Worm (Caenorhabditis elegans) whole organism, L1 larva: ENCODE results near the gene acds-10.
A peak's percentile ranks its signal among the peaks of the same experiment; 100 is the strongest.

ENCODE experiments used
- F16B12.6 ChIP-seq: fragments of 150-350 bp; optimal IDR thresholded peaks from 2 replicates; lab custom pipeline; 2014; ENCODE audit warnings: missing biosample characterization, missing genetic modification characterization
- Y116A8C.19 ChIP-seq: sonication (generic microtip); optimal IDR thresholded peaks from 2 replicates; lab custom pipeline; 2016; ENCODE audit warnings: missing compliant biosample characterization, missing genetic modification characterization, borderline replicate concordance
- aha-1 ChIP-seq: fragments of 150-350 bp; optimal IDR thresholded peaks from 2 replicates; lab custom pipeline; 2014; ENCODE audit warnings: missing biosample characterization, missing genetic modification characterization
- alr-1 ChIP-seq: fragments of 200-800 bp; sonication (Bioruptor generic); optimal IDR thresholded peaks from 2 replicates; lab custom pipeline; 2018; ENCODE audit warnings: borderline replicate concordance, mild to moderate bottlenecking, missing genetic modification characterization, missing compliant biosample characterization
- blmp-1 ChIP-seq: fragments of 150-350 bp; optimal IDR thresholded peaks from 2 replicates; lab custom pipeline; 2014; ENCODE audit warnings: missing biosample characterization, missing genetic modification characterization
- ceh-63 ChIP-seq: fragments of 200-800 bp; sonication (Bioruptor generic); optimal IDR thresholded peaks from 2 replicates; lab custom pipeline; 2018; ENCODE audit warnings: mild to moderate bottlenecking, missing genetic modification characterization, missing compliant biosample characterization
- ceh-82 ChIP-seq, 3 experiments: fragments of 150-350 bp in 1 of 3; sonication (generic microtip) in 2 of 3; optimal IDR thresholded peaks; 2 replicates each; lab custom pipeline; 2014 to 2017; ENCODE audit warnings: missing biosample characterization in 3 of 3, missing genetic modification characterization in 3 of 3
- ceh-88 ChIP-seq: fragments of 200-800 bp; sonication (Bioruptor generic); IDR thresholded peaks from 2 replicates; pipeline ENCODE4 v1.3.6; 2022; ENCODE audit warnings: missing genetic modification characterization, missing compliant biosample characterization
- ceh-90 ChIP-seq: sonication (generic microtip); optimal IDR thresholded peaks from 2 replicates; lab custom pipeline; 2016; ENCODE audit warnings: missing genetic modification characterization, missing compliant biosample characterization
- dsc-1 ChIP-seq: sonication (generic microtip); optimal IDR thresholded peaks from 2 replicates; lab custom pipeline; 2016; ENCODE audit warnings: mild to moderate bottlenecking, missing genetic modification characterization, missing compliant biosample characterization
- efl-3 ChIP-seq: fragments of 200-800 bp; sonication (Bioruptor generic); optimal IDR thresholded peaks from 2 replicates; lab custom pipeline; 2018; ENCODE audit warnings: mild to moderate bottlenecking, missing genetic modification characterization, missing compliant biosample characterization
- egl-13 ChIP-seq: sonication (generic microtip); optimal IDR thresholded peaks from 2 replicates; lab custom pipeline; 2016; ENCODE audit warnings: missing genotype, missing genetic modification reagents, missing genetic modification characterization, missing compliant biosample characterization
- egl-27 ChIP-seq, 2 experiments: fragments of 150-350 bp in 1 of 2; sonication (generic microtip); optimal IDR thresholded peaks; 3 replicates each; lab custom pipeline; 2017 to 2018; ENCODE audit warnings: missing biosample characterization in 2 of 2, missing genetic modification characterization in 2 of 2, missing genetic modification reagents in 2 of 2
- elt-2 ChIP-seq: sonication (generic microtip); optimal IDR thresholded peaks from 2 replicates; lab custom pipeline; 2016; ENCODE audit warnings: missing genetic modification characterization, mild to moderate bottlenecking, inconsistent platforms, missing compliant biosample characterization, missing genetic modification reagents
- elt-3 ChIP-seq, 6 experiments: fragments of 150-350 bp in 1 of 6; sonication (generic microtip); optimal IDR thresholded peaks; 2 replicates each; lab custom pipeline; 2017 to 2018; ENCODE audit warnings: missing biosample characterization in 6 of 6, missing genetic modification characterization in 6 of 6, inconsistent platforms in 1 of 6
- ets-5 ChIP-seq: fragments of 200-800 bp; sonication (Bioruptor generic); IDR thresholded peaks from 2 replicates; pipeline ENCODE4 v1.3.6; 2022; ENCODE audit warnings: missing genetic modification characterization, missing compliant biosample characterization
- fkh-10 ChIP-seq: sonication (generic microtip); optimal IDR thresholded peaks from 2 replicates; lab custom pipeline; 2017; ENCODE audit warnings: missing biosample characterization, missing genetic modification reagents, missing genetic modification characterization
- fkh-4 ChIP-seq: sonication (generic microtip); optimal IDR thresholded peaks from 2 replicates; lab custom pipeline; 2016; ENCODE audit warnings: missing compliant biosample characterization, missing genetic modification characterization, borderline replicate concordance
- fkh-8 ChIP-seq: sonication (generic microtip); optimal IDR thresholded peaks from 2 replicates; lab custom pipeline; 2016; ENCODE audit warnings: mild to moderate bottlenecking, missing genetic modification characterization, missing compliant biosample characterization
- grh-1 ChIP-seq: fragments of 200-800 bp; sonication (Bioruptor generic); IDR thresholded peaks from 2 replicates; pipeline ENCODE4 v1.3.6; 2022; ENCODE audit warnings: missing genetic modification reagents, missing genetic modification characterization, missing compliant biosample characterization
- irx-1 ChIP-seq: sonication (generic microtip); optimal IDR thresholded peaks from 2 replicates; lab custom pipeline; 2016; ENCODE audit warnings: missing genetic modification characterization, missing compliant biosample characterization
- isw-1 ChIP-seq: fragments of 200-800 bp; sonication (Bioruptor generic); IDR thresholded peaks from 2 replicates; pipeline ENCODE4 v1.3.6; 2022; ENCODE audit warnings: missing genetic modification characterization, missing compliant biosample characterization
- lin-13 ChIP-seq: fragments of 150-350 bp; optimal IDR thresholded peaks from 2 replicates; lab custom pipeline; 2014; ENCODE audit warnings: missing biosample characterization, missing genetic modification reagents, missing genetic modification characterization
- lin-14 ChIP-seq: fragments of 200-800 bp; sonication (Bioruptor generic); optimal IDR thresholded peaks from 2 replicates; lab custom pipeline; 2018; ENCODE audit warnings: mild to moderate bottlenecking, missing genetic modification characterization, moderate library complexity, missing compliant biosample characterization
- lin-35 ChIP-seq, 2 experiments: fragments of 150-350 bp; optimal IDR thresholded peaks; 2 replicates each; lab custom pipeline; 2014; ENCODE audit warnings: missing biosample characterization in 2 of 2, missing genetic modification characterization in 2 of 2, missing genetic modification reagents in 2 of 2
- lin-39 ChIP-seq: fragments of 150-350 bp; optimal IDR thresholded peaks from 2 replicates; lab custom pipeline; 2014; ENCODE audit warnings: missing biosample characterization, missing genetic modification reagents, missing genetic modification characterization
- lir-3 ChIP-seq: sonication (generic microtip); optimal IDR thresholded peaks from 2 replicates; lab custom pipeline; 2016; ENCODE audit warnings: mild to moderate bottlenecking, missing genetic modification characterization, moderate library complexity, missing compliant biosample characterization; ENCODE audit not compliant: poor library complexity
- lsy-2 ChIP-seq, 2 experiments: fragments of 150-350 bp; optimal IDR thresholded peaks; 2 replicates each; lab custom pipeline; 2014; ENCODE audit warnings: missing biosample characterization in 2 of 2, missing genetic modification characterization in 2 of 2
- mab-9 ChIP-seq: fragments of 200-800 bp; sonication (Bioruptor generic); IDR thresholded peaks from 2 replicates; pipeline ENCODE4 v1.3.6; 2022; ENCODE audit warnings: missing genetic modification reagents, missing genetic modification characterization, missing compliant biosample characterization
- mdl-1 ChIP-seq, 2 experiments: fragments of 150-350 bp; optimal IDR thresholded peaks; 2 replicates each; lab custom pipeline; 2014 to 2017; ENCODE audit warnings: missing biosample characterization in 2 of 2, missing genetic modification characterization in 2 of 2, inconsistent platforms in 1 of 2
- nhr-12 ChIP-seq: sonication (generic microtip); optimal IDR thresholded peaks from 2 replicates; lab custom pipeline; 2017; ENCODE audit warnings: missing biosample characterization, missing genetic modification characterization
- nhr-19 ChIP-seq: fragments of 200-800 bp; sonication (Bioruptor generic); conservative IDR thresholded peaks from 2 replicates; pipeline ENCODE4 v1.3.6; 2022; ENCODE audit warnings: missing genetic modification characterization, missing compliant biosample characterization
- nhr-20 ChIP-seq: sonication (generic microtip); optimal IDR thresholded peaks from 2 replicates; lab custom pipeline; 2016; ENCODE audit warnings: mild to moderate bottlenecking, missing genetic modification characterization, missing compliant biosample characterization
- nhr-237 ChIP-seq: fragments of 150-350 bp; optimal IDR thresholded peaks from 2 replicates; lab custom pipeline; 2014; ENCODE audit warnings: missing biosample characterization, missing genetic modification characterization
- nhr-84 ChIP-seq: sonication (generic microtip); optimal IDR thresholded peaks from 2 replicates; lab custom pipeline; 2017; ENCODE audit warnings: missing biosample characterization, missing genetic modification characterization
- nhr-85 ChIP-seq: sonication (generic microtip); peaks from one replicate; lab custom pipeline; 2016; ENCODE audit warnings: missing genetic modification characterization, inconsistent platforms, missing compliant biosample characterization
- pag-3 ChIP-seq: sonication (generic microtip); optimal IDR thresholded peaks from 2 replicates; lab custom pipeline; 2017; ENCODE audit warnings: missing genetic modification characterization, mild to moderate bottlenecking, missing compliant biosample characterization, antibody characterized with exemption, borderline replicate concordance; ENCODE audit not compliant: insufficient read depth
- rnt-1 ChIP-seq: sonication (generic microtip); optimal IDR thresholded peaks from 2 replicates; lab custom pipeline; 2016; ENCODE audit warnings: mild to moderate bottlenecking, missing genetic modification characterization, moderate library complexity, missing compliant biosample characterization
- skn-1 ChIP-seq: fragments of 150-350 bp; optimal IDR thresholded peaks from 2 replicates; lab custom pipeline; 2014; ENCODE audit warnings: missing biosample characterization, missing genetic modification characterization
- snpc-4 ChIP-seq: fragments of 150-350 bp; optimal IDR thresholded peaks from 2 replicates; lab custom pipeline; 2014; ENCODE audit warnings: missing biosample characterization, missing genetic modification characterization
- sox-4 ChIP-seq: sonication (generic microtip); optimal IDR thresholded peaks from 2 replicates; lab custom pipeline; 2016; ENCODE audit warnings: missing genetic modification characterization, missing compliant biosample characterization
- sup-37 ChIP-seq: fragments of 200-800 bp; sonication (Bioruptor generic); optimal IDR thresholded peaks from 2 replicates; lab custom pipeline; 2018; ENCODE audit warnings: mild to moderate bottlenecking, missing genetic modification characterization, missing compliant biosample characterization
- swsn-7 ChIP-seq: sonication (generic microtip); optimal IDR thresholded peaks from 2 replicates; lab custom pipeline; 2016; ENCODE audit warnings: missing genetic modification characterization, missing compliant biosample characterization
- tlp-1 ChIP-seq: fragments of 150-350 bp; optimal IDR thresholded peaks from 2 replicates; lab custom pipeline; 2014; ENCODE audit warnings: missing biosample characterization, missing genetic modification characterization
- unc-30 ChIP-seq: sonication (generic microtip); optimal IDR thresholded peaks from 2 replicates; lab custom pipeline; 2017; ENCODE audit warnings: missing biosample characterization, missing genetic modification characterization
- unc-86 ChIP-seq: sonication (generic microtip); optimal IDR thresholded peaks from 2 replicates; lab custom pipeline; 2016; ENCODE audit warnings: missing genetic modification characterization, missing compliant biosample characterization
- unc-98 ChIP-seq: fragments of 200-800 bp; sonication (Bioruptor generic); IDR thresholded peaks from 2 replicates; pipeline ENCODE4 v1.3.6; 2022; ENCODE audit warnings: missing genetic modification characterization, missing compliant biosample characterization
- vab-15 ChIP-seq: sonication (generic microtip); optimal IDR thresholded peaks from 2 replicates; lab custom pipeline; 2017; ENCODE audit warnings: missing genotype, mild to moderate bottlenecking, missing genetic modification characterization, missing compliant biosample characterization
- zag-1 ChIP-seq: fragments of 150-350 bp; optimal IDR thresholded peaks from 2 replicates; lab custom pipeline; 2014; ENCODE audit warnings: missing biosample characterization, missing genetic modification characterization
- ztf-11 ChIP-seq, 2 experiments: sonication (generic microtip); optimal IDR thresholded peaks; 2 replicates each; lab custom pipeline; 2016 to 2017; ENCODE audit warnings: missing genetic modification characterization in 2 of 2, missing biosample characterization in 1 of 2, missing compliant biosample characterization in 1 of 2

acds-10 gene

DNA sequence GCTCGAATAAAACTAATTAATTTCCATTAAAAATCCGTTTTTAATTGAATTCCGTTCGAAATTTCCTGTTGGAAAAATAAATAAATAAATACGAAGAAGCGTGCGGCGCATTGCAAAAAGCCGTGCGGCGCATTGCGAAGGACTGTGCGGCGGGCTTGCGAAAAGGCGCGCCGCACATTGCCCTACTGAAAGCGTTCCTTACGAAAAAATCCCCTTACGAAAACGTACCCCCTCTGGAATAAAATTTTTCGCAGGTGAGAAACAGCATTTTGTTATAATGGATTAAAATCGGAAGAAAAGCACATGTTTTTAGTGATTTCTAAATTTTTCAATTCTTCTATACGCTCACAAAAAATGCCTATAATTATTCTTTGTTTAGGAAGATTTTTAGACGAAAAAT is 30.6 kb downstream of the acds-10 start:
- TF ChIP-seq isw-1 (GFP tag; lab: Robert Waterston, UW) (peak; percentile 25; the same call in 1 of the 2 replicates), grh-1 (GFP tag; lab: Robert Waterston, UW) (peak; percentile 57), nhr-19 (GFP tag; lab: Robert Waterston, UW) (peak; percentile 70), nhr-85 (tag; lab: Kevin White, UChicago) (peak; percentile 25)

DNA sequence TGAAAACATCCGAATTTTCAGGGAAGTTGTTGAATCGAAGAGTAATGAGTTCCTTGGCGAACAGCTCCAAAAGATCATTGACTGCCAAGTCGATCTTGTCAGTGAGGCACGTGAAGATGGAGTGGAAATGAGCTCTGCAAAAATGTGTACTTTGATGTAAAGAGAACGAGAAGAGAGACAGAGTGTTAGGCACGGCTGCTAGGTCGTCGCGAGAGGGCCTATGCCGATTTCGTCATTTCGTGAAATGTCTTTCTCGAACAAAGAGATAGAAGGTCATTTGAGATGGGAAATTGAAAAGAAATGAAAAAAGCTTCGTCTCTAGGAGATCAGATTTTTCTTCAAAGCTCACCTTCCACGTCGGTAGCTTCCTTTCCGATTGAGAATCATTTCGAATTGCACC is 32.4 kb downstream of the acds-10 start:
- TF ChIP-seq elt-3 (tag; optimal IDR thresholded peaks at IDR 0.05; lab: Kevin White, UChicago), result no peak
- no peak for TF ChIP-seq Y116A8C.19 (tag; lab: Kevin White, UChicago)
- no peak for TF ChIP-seq ceh-63
- TF ChIP-seq alr-1 (tag; lab: Kevin White, UChicago), result no peak
- TF ChIP-seq elt-2 (tag; lab: Kevin White, UChicago), result no peak
- no peak for TF ChIP-seq blmp-1 (tag; lab: Kevin White, UChicago)
- TF ChIP-seq ceh-88 (GFP tag; lab: Robert Waterston, UW), result no peak
- TF ChIP-seq unc-98, result 0 out of 2 replicates have a peak, but pooled peaks have one; percentile 22
- TF ChIP-seq zag-1, result no peak
- no peak for TF ChIP-seq snpc-4 (tag; lab: Kevin White, UChicago)
- TF ChIP-seq skn-1, result peak; percentile 45
- no peak for TF ChIP-seq fkh-8
- TF ChIP-seq pag-3 (tag; lab: Kevin White, UChicago), result no peak
- no peak for TF ChIP-seq egl-27 (tag; optimal IDR thresholded peaks at IDR 0.05; lab: Kevin White, UChicago)
- no peak for TF ChIP-seq ceh-90 (tag; lab: Kevin White, UChicago)
- TF ChIP-seq egl-13, result no peak
- no peak for TF ChIP-seq nhr-12 (tag; lab: Kevin White, UChicago)
- TF ChIP-seq mdl-1 (tag; optimal IDR thresholded peaks at IDR 0.05; lab: Kevin White, UChicago), result peak in 1 of 2 experiments; percentile 22
- peak; percentile 63 for TF ChIP-seq nhr-19 (GFP tag; lab: Robert Waterston, UW)
- no peak for TF ChIP-seq dsc-1 (tag; lab: Kevin White, UChicago)
- TF ChIP-seq lsy-2 (tag; optimal IDR thresholded peaks at IDR 0.05; lab: Kevin White, UChicago), result peak in 1 of 2 experiments; percentile 39
- no peak for TF ChIP-seq irx-1
- TF ChIP-seq lin-39 (tag; lab: Kevin White, UChicago), result no peak
- no peak for TF ChIP-seq sox-4 (tag; lab: Kevin White, UChicago)
- TF ChIP-seq mab-9 (GFP tag; lab: Robert Waterston, UW), result no peak
- TF ChIP-seq lin-35 (GFP tag; optimal IDR thresholded peaks at IDR 0.05; lab: Kevin White, UChicago), result peak in 1 of 2 experiments; percentile 13
- no peak for TF ChIP-seq nhr-237 (tag; lab: Kevin White, UChicago)
- TF ChIP-seq unc-86 (tag; lab: Kevin White, UChicago), result no peak
- TF ChIP-seq nhr-20 (tag; lab: Kevin White, UChicago), result peak; percentile 27
- TF ChIP-seq lin-13 (GFP tag; lab: Kevin White, UChicago), result no peak
- no peak for TF ChIP-seq sup-37 (GFP tag; lab: Kevin White, UChicago)
- TF ChIP-seq nhr-85 (tag; lab: Kevin White, UChicago), result peak; percentile 48
- TF ChIP-seq isw-1 (GFP tag; lab: Robert Waterston, UW), result no peak
- TF ChIP-seq unc-30 (tag; lab: Kevin White, UChicago), result no peak
- TF ChIP-seq ztf-11 (tag; optimal IDR thresholded peaks at IDR 0.05; lab: Kevin White, UChicago), result no peak
- no peak for TF ChIP-seq ets-5 (GFP tag; lab: Robert Waterston, UW)
- TF ChIP-seq aha-1 (tag; lab: Kevin White, UChicago), result no peak
- TF ChIP-seq nhr-84 (tag; lab: Kevin White, UChicago), result no peak
- TF ChIP-seq tlp-1, result no peak
- TF ChIP-seq rnt-1 (tag; lab: Kevin White, UChicago), result peak; percentile 68
- no peak for TF ChIP-seq swsn-7 (tag; lab: Kevin White, UChicago)
- peak; percentile 77 for TF ChIP-seq lin-14 (GFP tag; lab: Kevin White, UChicago)
- peak in 2 of 3 experiments; percentile 19 to 45 for TF ChIP-seq ceh-82 (tag; optimal IDR thresholded peaks at IDR 0.05; lab: Kevin White, UChicago)
- TF ChIP-seq fkh-4 (tag; lab: Kevin White, UChicago), result no peak
- TF ChIP-seq F16B12.6 (tag; lab: Kevin White, UChicago), result no peak
- no peak for TF ChIP-seq vab-15
- TF ChIP-seq fkh-10 (GFP tag; lab: Kevin White, UChicago), result no peak
- TF ChIP-seq lir-3 (tag; lab: Kevin White, UChicago), result no peak
- no peak for TF ChIP-seq efl-3 (GFP tag; lab: Kevin White, UChicago)
